Fruit fly (Drosophila melanogaster) whole organism, embryonic: ENCODE results near the gene CG10467.
A peak's percentile ranks its signal among the peaks of the same experiment; 100 is the strongest.

Experiments
- Adf1 ChIP-seq: fragments of 200-800 bp; sonication (Bioruptor generic); IDR thresholded peaks from 2 replicates; pipeline ENCODE4 v1.3.6; 2022; ENCODE audit warnings: missing biosample characterization, missing genetic modification characterization
- CG10209 ChIP-seq: fragments of 200-800 bp; sonication (Bioruptor generic); optimal IDR thresholded peaks from 3 replicates; lab custom pipeline; 2017; ENCODE audit warnings: missing biosample characterization, mild to moderate bottlenecking, missing genetic modification characterization, missing genetic modification reagents
- CG10274 ChIP-seq: fragments of 200-800 bp; sonication (Bioruptor generic); optimal IDR thresholded peaks from 3 replicates; lab custom pipeline; 2017; ENCODE audit warnings: missing biosample characterization, mild to moderate bottlenecking, missing genetic modification characterization
- CG11456 ChIP-seq: fragments of 200-800 bp; sonication (Bioruptor generic); IDR thresholded peaks from 3 replicates; pipeline ENCODE4 v1.3.6; 2022; ENCODE audit warnings: missing biosample characterization, missing genetic modification characterization
- CG12299 ChIP-seq: fragments of 200-800 bp; sonication (Bioruptor generic); optimal IDR thresholded peaks from 2 replicates; lab custom pipeline; 2018; ENCODE audit warnings: missing biosample characterization, mild to moderate bottlenecking, missing genetic modification characterization
- CG13424 ChIP-seq: fragments of 200-800 bp; sonication (Bioruptor generic); optimal IDR thresholded peaks from 2 replicates; lab custom pipeline; 2019; ENCODE audit warnings: missing biosample characterization, mild to moderate bottlenecking, missing genetic modification characterization, moderate library complexity
- CG14860 ChIP-seq: fragments of 200-800 bp; sonication (Bioruptor generic); IDR thresholded peaks from 3 replicates; pipeline ENCODE4 v1.3.6; 2022; ENCODE audit warnings: missing biosample characterization, missing genetic modification characterization; ENCODE audit not compliant: partially characterized antibody
- CG16815 ChIP-seq: fragments of 200-800 bp; sonication (Bioruptor generic); optimal IDR thresholded peaks from 3 replicates; lab custom pipeline; 2017; ENCODE audit warnings: missing biosample characterization, mild to moderate bottlenecking, missing genetic modification characterization
- CG18599 ChIP-seq: fragments of 200-800 bp; sonication (Bioruptor generic); optimal IDR thresholded peaks from 3 replicates; lab custom pipeline; 2017; ENCODE audit warnings: missing biosample characterization, missing genetic modification characterization, mild to moderate bottlenecking, moderate library complexity, missing genetic modification reagents
- CG18619 ChIP-seq: fragments of 200-800 bp; sonication (Bioruptor generic); optimal IDR thresholded peaks from 3 replicates; lab custom pipeline; 2017; ENCODE audit warnings: missing biosample characterization, mild to moderate bottlenecking, missing genetic modification characterization
- CG2678 ChIP-seq: fragments of 200-800 bp; sonication (Bioruptor generic); optimal IDR thresholded peaks from 3 replicates; lab custom pipeline; 2019; ENCODE audit warnings: missing biosample characterization, mild to moderate bottlenecking, missing genetic modification characterization, moderate library complexity
- CG3838 ChIP-seq: fragments of 200-800 bp; sonication (Bioruptor generic); optimal IDR thresholded peaks from 3 replicates; lab custom pipeline; 2016; ENCODE audit warnings: missing biosample characterization, missing genetic modification characterization
- CG5180 ChIP-seq: fragments of 200-800 bp; sonication (Bioruptor generic); optimal IDR thresholded peaks from 3 replicates; lab custom pipeline; 2017; ENCODE audit warnings: missing biosample characterization, missing genetic modification characterization, mild to moderate bottlenecking, moderate library complexity, missing genetic modification reagents
- CG7372 ChIP-seq: fragments of 200-800 bp; sonication (Bioruptor generic); IDR thresholded peaks from 2 replicates; pipeline ENCODE4 v1.3.6; 2022; ENCODE audit warnings: missing biosample characterization, missing genetic modification characterization
- CG8290 ChIP-seq, 3 experiments: fragments of 200-800 bp; sonication (Bioruptor generic); optimal IDR thresholded peaks; 2 replicates each; lab custom pipeline; 2016 to 2019; ENCODE audit warnings: missing biosample characterization in 3 of 3, missing genetic modification characterization in 3 of 3, mild to moderate bottlenecking in 2 of 3, moderate library complexity in 1 of 3
- CG9727 ChIP-seq: fragments of 200-800 bp; sonication (Bioruptor generic); optimal IDR thresholded peaks from 3 replicates; lab custom pipeline; 2017; ENCODE audit warnings: missing biosample characterization, mild to moderate bottlenecking, missing genetic modification characterization
- CG9817 ChIP-seq: fragments of 200-800 bp; sonication (Bioruptor generic); optimal IDR thresholded peaks from 2 replicates; lab custom pipeline; 2018; ENCODE audit warnings: missing biosample characterization, mild to moderate bottlenecking, missing genetic modification characterization, moderate library complexity
- CG9932 ChIP-seq: fragments of 200-800 bp; sonication (Bioruptor generic); IDR thresholded peaks from 2 replicates; pipeline ENCODE4 v1.3.6; 2022; ENCODE audit warnings: missing biosample characterization, missing genetic modification characterization
- CoRest ChIP-seq: fragments of 200-800 bp; sonication (Bioruptor generic); optimal IDR thresholded peaks from 3 replicates; lab custom pipeline; 2018; ENCODE audit warnings: missing biosample characterization, mild to moderate bottlenecking, missing genetic modification characterization, moderate library complexity
- Ets65A ChIP-seq: fragments of 200-800 bp; sonication (Bioruptor generic); peaks from one replicate; lab custom pipeline; 2016; ENCODE audit warnings: missing biosample characterization, missing genetic modification characterization
- HLH3B ChIP-seq: fragments of 200-800 bp; sonication (Bioruptor generic); IDR thresholded peaks from 2 replicates; pipeline ENCODE4 v1.3.6; 2022; ENCODE audit warnings: missing biosample characterization, missing genetic modification characterization
- HLH54F ChIP-seq: fragments of 200-800 bp; sonication (Bioruptor generic); optimal IDR thresholded peaks from 3 replicates; lab custom pipeline; 2016; ENCODE audit warnings: missing biosample characterization, missing genetic modification characterization
- Med ChIP-seq: fragments of 200-800 bp; sonication (Bioruptor generic); peaks from one replicate; lab custom pipeline; 2016; ENCODE audit warnings: missing biosample characterization, missing genetic modification characterization, mild to moderate bottlenecking, inconsistent platforms, moderate library complexity
- Mes4 ChIP-seq: fragments of 200-800 bp; sonication (Bioruptor generic); optimal IDR thresholded peaks from 2 replicates; lab custom pipeline; 2016; ENCODE audit warnings: missing biosample characterization, missing genetic modification characterization
- NFAT ChIP-seq: fragments of 200-800 bp; sonication (Bioruptor generic); IDR thresholded peaks from 2 replicates; pipeline ENCODE4 v1.3.6; 2022; ENCODE audit warnings: missing biosample characterization, missing genetic modification characterization
- Opbp ChIP-seq: fragments of 200-800 bp; sonication (Bioruptor generic); IDR thresholded peaks from 3 replicates; pipeline ENCODE4 v1.3.6; 2022; ENCODE audit warnings: missing biosample characterization, missing genetic modification characterization; ENCODE audit not compliant: partially characterized antibody
- ap ChIP-seq: fragments of 200-800 bp; sonication (Bioruptor generic); IDR thresholded peaks from 2 replicates; pipeline ENCODE4 v1.3.6; 2022; ENCODE audit warnings: missing biosample characterization, missing genetic modification characterization
- az2 ChIP-seq: fragments of 200-800 bp; sonication (Bioruptor generic); optimal IDR thresholded peaks from 3 replicates; lab custom pipeline; 2016; ENCODE audit warnings: missing biosample characterization, missing genetic modification characterization
- chif ChIP-seq, 2 experiments: fragments of 200-800 bp; sonication (Bioruptor generic); optimal IDR thresholded peaks; 3 replicates each; lab custom pipeline; 2016; ENCODE audit warnings: missing biosample characterization in 2 of 2, missing genetic modification characterization in 2 of 2
- chn ChIP-seq: fragments of 200-800 bp; sonication (Bioruptor generic); optimal IDR thresholded peaks from 2 replicates; lab custom pipeline; 2016; ENCODE audit warnings: missing biosample characterization, missing genetic modification characterization
- ci ChIP-seq: fragments of 200-800 bp; sonication (Bioruptor generic); IDR thresholded peaks from 3 replicates; pipeline ENCODE4 v1.3.6; 2022; ENCODE audit warnings: missing biosample characterization, missing genetic modification characterization
- croc ChIP-seq: fragments of 200-800 bp; sonication (Bioruptor generic); conservative IDR thresholded peaks from 3 replicates; pipeline ENCODE4 v1.3.6; 2022; ENCODE audit warnings: missing biosample characterization, missing genetic modification characterization
- crol ChIP-seq: fragments of 200-800 bp; sonication (Bioruptor generic); IDR thresholded peaks from 2 replicates; pipeline ENCODE4 v1.3.6; 2022; ENCODE audit warnings: missing biosample characterization, missing genetic modification characterization
- emc ChIP-seq: fragments of 200-800 bp; sonication (Bioruptor generic); optimal IDR thresholded peaks from 2 replicates; lab custom pipeline; 2016; ENCODE audit warnings: missing biosample characterization, missing genetic modification characterization
- eve ChIP-seq, 2 experiments: fragments of >200 bp; optimal IDR thresholded peaks; 2 replicates each; lab custom pipeline; 2017; ENCODE audit warnings: missing biosample characterization in 2 of 2, missing genetic modification characterization in 2 of 2
- fd3F ChIP-seq: fragments of 200-800 bp; sonication (Bioruptor generic); optimal IDR thresholded peaks from 2 replicates; lab custom pipeline; 2018; ENCODE audit warnings: missing biosample characterization, mild to moderate bottlenecking, missing genetic modification characterization, moderate library complexity
- gem ChIP-seq: fragments of 200-800 bp; sonication (Bioruptor generic); optimal IDR thresholded peaks from 2 replicates; lab custom pipeline; 2019; ENCODE audit warnings: missing biosample characterization, mild to moderate bottlenecking, missing genetic modification characterization, moderate library complexity
- insv ChIP-seq, 2 experiments: fragments of 200-800 bp; sonication (Bioruptor generic); optimal IDR thresholded peaks; 3 replicates each; lab custom pipeline; 2016 to 2018; ENCODE audit warnings: missing biosample characterization in 2 of 2, missing genetic modification characterization in 2 of 2
- lab ChIP-seq: fragments of 200-800 bp; sonication (Bioruptor generic); optimal IDR thresholded peaks from 3 replicates; lab custom pipeline; 2017; ENCODE audit warnings: missing biosample characterization, missing genetic modification characterization, mild to moderate bottlenecking, moderate library complexity, missing genetic modification reagents
- lola ChIP-seq, 3 experiments: fragments of >200 bp in 2 of 3; fragments of 200-800 bp in 1 of 3; sonication (Bioruptor generic) in 1 of 3; optimal IDR thresholded peaks; 2 replicates each; lab custom pipeline; 2017 to 2019; ENCODE audit warnings: missing biosample characterization in 3 of 3, missing genetic modification characterization in 3 of 3, mild to moderate bottlenecking in 1 of 3, moderate library complexity in 1 of 3
- onecut ChIP-seq: fragments of 200-800 bp; sonication (Bioruptor generic); IDR thresholded peaks from 2 replicates; pipeline ENCODE4 v1.3.6; 2022; ENCODE audit warnings: missing biosample characterization, missing genetic modification characterization
- p53 ChIP-seq: fragments of 200-800 bp; sonication (Bioruptor generic); optimal IDR thresholded peaks from 2 replicates; lab custom pipeline; 2016; ENCODE audit warnings: missing biosample characterization, missing genetic modification characterization
- rib ChIP-seq: fragments of 200-800 bp; sonication (Bioruptor generic); IDR thresholded peaks from 2 replicates; pipeline ENCODE4 v1.3.6; 2022; ENCODE audit warnings: missing biosample characterization, missing genetic modification characterization
- sc ChIP-seq, 3 experiments: fragments of >200 bp in 2 of 3; fragments of 200-800 bp in 1 of 3; sonication (Bioruptor generic) in 1 of 3; optimal IDR thresholded peaks; 2 replicates in 2 of 3; 3 replicates in 1 of 3; lab custom pipeline; 2017; ENCODE audit warnings: mild to moderate bottlenecking in 1 of 3, missing biosample characterization in 1 of 3, missing genetic modification characterization in 1 of 3, missing genetic modification reagents in 1 of 3
- scrt ChIP-seq: fragments of 200-800 bp; sonication (Bioruptor generic); optimal IDR thresholded peaks from 2 replicates; lab custom pipeline; 2018; ENCODE audit warnings: missing biosample characterization, mild to moderate bottlenecking, missing genetic modification characterization, moderate library complexity
- sima ChIP-seq: fragments of 200-800 bp; sonication (Bioruptor generic); optimal IDR thresholded peaks from 2 replicates; lab custom pipeline; 2016; ENCODE audit warnings: missing biosample characterization, missing genetic modification characterization
- slp2 ChIP-seq: fragments of 200-800 bp; sonication (Bioruptor generic); optimal IDR thresholded peaks from 2 replicates; lab custom pipeline; 2016; ENCODE audit warnings: missing biosample characterization, missing genetic modification characterization
- stc ChIP-seq: fragments of 200-800 bp; sonication (Bioruptor generic); IDR thresholded peaks from 2 replicates; pipeline ENCODE4 v1.3.6; 2022; ENCODE audit warnings: missing biosample characterization, missing genetic modification characterization

CG10467 gene

DNA sequence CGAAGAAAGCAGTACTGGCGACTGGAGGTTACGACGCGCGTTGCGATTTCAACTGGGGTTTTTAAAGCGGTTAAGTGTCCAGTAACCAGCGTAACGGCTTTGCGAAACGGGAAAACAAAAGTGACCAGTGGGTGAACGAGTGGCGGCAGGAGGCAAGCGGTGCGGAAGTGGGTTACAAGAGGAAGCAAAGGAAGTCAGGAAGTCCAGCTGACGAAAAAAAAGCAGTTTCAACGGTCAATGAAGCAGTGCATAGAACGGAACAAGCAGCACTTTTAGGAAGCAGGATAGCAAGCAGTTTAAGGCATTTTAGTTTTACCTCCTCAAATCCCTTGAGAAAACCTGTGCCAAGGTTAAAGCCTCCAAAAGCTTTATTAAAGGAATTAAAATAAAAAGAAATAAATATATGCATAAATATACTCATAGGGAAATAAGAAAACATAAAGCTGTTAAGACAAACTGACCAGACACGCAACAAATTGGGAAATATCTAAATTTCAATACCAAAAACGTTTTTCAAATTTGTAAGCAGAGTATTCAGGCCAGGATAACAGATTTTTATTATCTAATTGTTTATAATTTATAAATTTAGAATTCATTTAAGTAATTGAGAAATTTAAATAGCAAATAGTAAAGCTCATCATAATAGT, 35.4 kb downstream of the CG10467 start, which contains the start of gene CG6592 (continued):
- no peak for TF ChIP-seq CG14860 (GFP tag; lab: Robert Waterston, UW)
- peak; percentile 69; the same call in 1 of the 3 replicates for TF ChIP-seq CG11456
- 0 out of 2 replicates have a peak, but pooled peaks have one; percentile 13 for TF ChIP-seq onecut (GFP tag; lab: Robert Waterston, UW)
- 0 out of 2 replicates have a peak, but pooled peaks have one; percentile 5 for TF ChIP-seq NFAT (GFP tag; lab: Robert Waterston, UW)
- TF ChIP-seq CG5180 (GFP tag; lab: Kevin White, UChicago), result no peak
- TF ChIP-seq chn (GFP tag; lab: Kevin White, UChicago), result peak; percentile 33
- peak; percentile 62 for TF ChIP-seq CG10209 (GFP tag; lab: Kevin White, UChicago)
- TF ChIP-seq eve (GFP tag; optimal IDR thresholded peaks at IDR 0.05; lab: Kevin White, UChicago), result no peak
- TF ChIP-seq chif (GFP tag; optimal IDR thresholded peaks at IDR 0.05; lab: Kevin White, UChicago), result peak; percentile 36 to 77
- peak in 1 of 3 experiments; percentile 63 for TF ChIP-seq lola (GFP tag; optimal IDR thresholded peaks at IDR 0.05; lab: Kevin White, UChicago)
- TF ChIP-seq az2 (GFP tag; lab: Kevin White, UChicago), result peak; percentile 17
- no peak for TF ChIP-seq fd3F
- peak; percentile 80 for TF ChIP-seq CG9727 (GFP tag; lab: Kevin White, UChicago)
- TF ChIP-seq slp2 (GFP tag; lab: Kevin White, UChicago), result peak; percentile 4
- no peak for TF ChIP-seq HLH54F
- TF ChIP-seq crol (GFP tag; lab: Robert Waterston, UW), result no peak
- no peak for TF ChIP-seq rib (GFP tag; lab: Robert Waterston, UW)
- peak; percentile 36; the same call in 1 of the 3 replicates for TF ChIP-seq Opbp
- TF ChIP-seq CG7372 (GFP tag; lab: Robert Waterston, UW), result no peak
- TF ChIP-seq lab (GFP tag; lab: Kevin White, UChicago), result no peak
- TF ChIP-seq Mes4 (GFP tag; lab: Kevin White, UChicago), result peak; percentile 60
- TF ChIP-seq Med (GFP tag; lab: Kevin White, UChicago), result peak; percentile 90
- no peak for TF ChIP-seq CG13424 (tag; lab: Kevin White, UChicago)
- no peak for TF ChIP-seq CG3838 (GFP tag; lab: Kevin White, UChicago)
- peak; percentile 12 for TF ChIP-seq CG9817 (tag; lab: Kevin White, UChicago)
- TF ChIP-seq croc (GFP tag; lab: Robert Waterston, UW), result peak; percentile 26; the same call in 1 of the 3 replicates
- TF ChIP-seq CG12299 (tag; lab: Kevin White, UChicago), result no peak
- TF ChIP-seq ci, result peak; percentile 43; the same call in 1 of the 3 replicates
- no peak for TF ChIP-seq sima (GFP tag; lab: Kevin White, UChicago)
- no peak for TF ChIP-seq p53 (GFP tag; lab: Kevin White, UChicago)
- TF ChIP-seq CG2678 (tag; lab: Kevin White, UChicago), result no peak
- TF ChIP-seq CG10274, result no peak
- TF ChIP-seq sc (optimal IDR thresholded peaks at IDR 0.05; lab: Kevin White, UChicago), result no peak
- peak; percentile 39 for TF ChIP-seq sc (GFP tag; optimal IDR thresholded peaks at IDR 0.05; lab: Kevin White, UChicago)
- TF ChIP-seq CG8290 (GFP tag; optimal IDR thresholded peaks at IDR 0.05; lab: Kevin White, UChicago), result peak; percentile 81
- peak; percentile 60 to 84 for TF ChIP-seq CG8290 (tag; optimal IDR thresholded peaks at IDR 0.05; lab: Kevin White, UChicago)
- no peak for TF ChIP-seq ap (GFP tag; lab: Robert Waterston, UW)
- TF ChIP-seq insv (GFP tag; optimal IDR thresholded peaks at IDR 0.05; lab: Kevin White, UChicago), result peak in 1 of 2 experiments; percentile 22
- no peak for TF ChIP-seq emc (GFP tag; lab: Kevin White, UChicago)
- peak; percentile 79 for TF ChIP-seq CG16815
- no peak for TF ChIP-seq scrt
- TF ChIP-seq CG18599 (GFP tag; lab: Kevin White, UChicago), result no peak
- no peak for TF ChIP-seq stc (GFP tag; lab: Robert Waterston, UW)
- peak; percentile 58 for TF ChIP-seq CoRest
- no peak for TF ChIP-seq HLH3B (GFP tag; lab: Robert Waterston, UW)
- peak; percentile 98 for TF ChIP-seq Ets65A (GFP tag; lab: Kevin White, UChicago)
- peak; percentile 44 for TF ChIP-seq CG18619 (GFP tag; lab: Kevin White, UChicago)
- TF ChIP-seq Adf1 (GFP tag; lab: Robert Waterston, UW), result no peak
- TF ChIP-seq CG9932 (GFP tag; lab: Robert Waterston, UW), result no peak
- peak; percentile 8 for TF ChIP-seq gem
